Worm (Caenorhabditis elegans): ENCODE data around the gene T15B7.1.

- TF ChIP-seq unc-62 (GFP tag; optimal IDR thresholded peaks at IDR 0.05) (no peak), snpc-4 (tag; optimal IDR thresholded peaks at IDR 0.05) (no peak), ceh-83 (GFP tag; optimal IDR thresholded peaks at IDR 0.05) (no peak), nhr-2 (tag; optimal IDR thresholded peaks at IDR 0.05) (no peak)
Measured at ce11 chrV:6893681-6894080, 51.1 kb downstream of the T15B7.1 start.

Data from whole organism, mixed stage, embryonic.